In the genomic region with DNA sequence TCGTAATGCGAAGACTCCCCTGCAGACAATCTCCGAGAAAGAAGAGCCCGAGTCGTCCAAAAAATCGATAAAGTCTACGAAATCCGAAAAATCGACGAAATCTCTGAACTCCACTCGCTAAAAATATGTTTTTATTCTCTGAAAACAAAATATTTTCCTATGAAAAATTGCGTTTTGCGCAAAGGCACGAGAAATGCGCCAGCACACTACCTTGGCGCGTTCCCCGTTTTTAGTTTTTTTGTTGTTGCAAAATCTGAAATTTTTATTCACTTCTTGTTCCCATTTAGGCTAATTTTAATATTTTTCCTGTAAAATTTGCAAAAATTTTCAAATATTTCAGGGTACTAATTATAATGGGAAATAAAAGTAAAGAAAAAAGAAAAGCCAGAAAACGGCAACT, we compare ENCODE assay signal across 3 worm cellular contexts.
TF ChIP-seq lines count a peak whose summit lies in the region.

F55F10.1 (plus strand) TSS at position 341 of the 400 bp plus-strand sequence.

TF ChIP-seq in whole organism, L1 larva, 84 proteins besides CTCF, POLR2A, EP300 and RAD21 (continued from another document and continues in another):
- TF ChIP-seq F16B12.6 (tag; optimal IDR thresholded peaks at IDR 0.05; lab: Kevin White, UChicago) (peak; percentile 47), nhr-84 (tag; optimal IDR thresholded peaks at IDR 0.05; lab: Kevin White, UChicago) (no peak), nhr-19 (GFP tag; conservative IDR thresholded peaks at IDR 0.05; lab: Robert Waterston, UW) (peak; percentile 65), ets-5 (GFP tag; IDR thresholded peaks at IDR 0.05; lab: Robert Waterston, UW) (no peak), lin-14 (GFP tag; optimal IDR thresholded peaks at IDR 0.05; lab: Kevin White, UChicago) (no peak), hlh-17 (GFP tag; optimal IDR thresholded peaks at IDR 0.05; lab: Kevin White, UChicago; ENCODE audit: borderline replicate concordance) (no peak), grh-1 (GFP tag; IDR thresholded peaks at IDR 0.05; lab: Robert Waterston, UW) (peak; percentile 49), C04F5.9 (tag; optimal IDR thresholded peaks at IDR 0.05; lab: Kevin White, UChicago) (peak; percentile 20), sptf-1 (tag; optimal IDR thresholded peaks at IDR 0.05; lab: Kevin White, UChicago) (no peak), irx-1 (tag; optimal IDR thresholded peaks at IDR 0.05; lab: Kevin White, UChicago) (peak; percentile 53), mef-2 (tag; optimal IDR thresholded peaks at IDR 0.05; lab: Kevin White, UChicago) (no peak), zag-1 (tag; optimal IDR thresholded peaks at IDR 0.05; lab: Kevin White, UChicago) (peak; percentile 27), hpl-2 (GFP tag; optimal IDR thresholded peaks at IDR 0.05; lab: Kevin White, UChicago) (no peak), unc-62 (GFP tag; optimal IDR thresholded peaks at IDR 0.05; lab: Kevin White, UChicago) (no peak), nhr-85 (tag; lab: Kevin White, UChicago) (peak; percentile 84), unc-30 (tag; optimal IDR thresholded peaks at IDR 0.05; lab: Kevin White, UChicago) (no peak), ceh-90 (tag; optimal IDR thresholded peaks at IDR 0.05; lab: Kevin White, UChicago) (peak; percentile 29), nhr-12 (tag; optimal IDR thresholded peaks at IDR 0.05; lab: Kevin White, UChicago) (no peak), dpl-1 (GFP tag; optimal IDR thresholded peaks at IDR 0.05; lab: Kevin White, UChicago) (peak; percentile 76 to 84 (median 83)), swsn-7 (tag; optimal IDR thresholded peaks at IDR 0.05; lab: Kevin White, UChicago) (peak; percentile 80), nhr-71 (tag; optimal IDR thresholded peaks at IDR 0.05; lab: Kevin White, UChicago) (peak; percentile 87), ceh-63 (GFP tag; optimal IDR thresholded peaks at IDR 0.05; lab: Kevin White, UChicago) (no peak), fos-1 (tag; optimal IDR thresholded peaks at IDR 0.05; lab: Kevin White, UChicago) (no peak), rnt-1 (tag; optimal IDR thresholded peaks at IDR 0.05; lab: Kevin White, UChicago) (peak; percentile 81), lsy-2 (tag; optimal IDR thresholded peaks at IDR 0.05; lab: Kevin White, UChicago) (peak; percentile 85 to 86), pqm-1 (tag; optimal IDR thresholded peaks at IDR 0.05; lab: Kevin White, UChicago) (no peak), tlp-1 (tag; optimal IDR thresholded peaks at IDR 0.05; lab: Kevin White, UChicago) (no peak), egl-13 (tag; optimal IDR thresholded peaks at IDR 0.05; lab: Kevin White, UChicago) (peak; percentile 17), efl-1 (optimal IDR thresholded peaks at IDR 0.05; lab: Kevin White, UChicago) (peak; percentile 77 to 87), efl-1 (GFP tag; optimal IDR thresholded peaks at IDR 0.05 in 1 of 2; lab: Kevin White, UChicago) (peak; percentile 85 to 98), unc-98 (GFP tag; IDR thresholded peaks at IDR 0.05; lab: Robert Waterston, UW) (no peak), elt-3 (tag; optimal IDR thresholded peaks at IDR 0.05; lab: Kevin White, UChicago) (peak in 2 of 6 experiments; percentile 8 to 57), dsc-1 (tag; optimal IDR thresholded peaks at IDR 0.05; lab: Kevin White, UChicago) (no peak), C16A3.4 (tag; optimal IDR thresholded peaks at IDR 0.05; lab: Kevin White, UChicago) (peak; percentile 48), ztf-4 (tag; optimal IDR thresholded peaks at IDR 0.05; lab: Kevin White, UChicago) (no peak), sox-4 (tag; optimal IDR thresholded peaks at IDR 0.05; lab: Kevin White, UChicago) (peak; percentile 59), fkh-8 (tag; optimal IDR thresholded peaks at IDR 0.05; lab: Kevin White, UChicago) (peak; percentile 27), egl-27 (tag; optimal IDR thresholded peaks at IDR 0.05; lab: Kevin White, UChicago) (no peak), ceh-82 (tag; optimal IDR thresholded peaks at IDR 0.05; lab: Kevin White, UChicago) (peak; percentile 50 to 78 (median 72)), mep-1 (tag; optimal IDR thresholded peaks at IDR 0.05; lab: Kevin White, UChicago) (peak; percentile 92), nhr-90 (tag; optimal IDR thresholded peaks at IDR 0.05; lab: Kevin White, UChicago; ENCODE audit: poor library complexity) (peak; percentile 61), vab-15 (tag; optimal IDR thresholded peaks at IDR 0.05; lab: Kevin White, UChicago) (no peak), nhr-76 (tag; optimal IDR thresholded peaks at IDR 0.05; lab: Kevin White, UChicago) (no peak)

TF ChIP-seq in whole organism, L2 larva, 48 proteins besides CTCF, POLR2A, EP300 and RAD21 (continued from another document):
- TF ChIP-seq gmeb-1 (tag; optimal IDR thresholded peaks at IDR 0.05; lab: Kevin White, UChicago) = peak; percentile 88
- TF ChIP-seq zag-1 (tag; optimal IDR thresholded peaks at IDR 0.05; lab: Kevin White, UChicago) = no peak
- TF ChIP-seq lsy-2 (tag; optimal IDR thresholded peaks at IDR 0.05; lab: Kevin White, UChicago) = peak; percentile 83 to 88
- TF ChIP-seq nhr-129 (tag; optimal IDR thresholded peaks at IDR 0.05; lab: Kevin White, UChicago) = peak; percentile 29
- TF ChIP-seq ZK546.5 (tag; optimal IDR thresholded peaks at IDR 0.05; lab: Kevin White, UChicago) = no peak
- TF ChIP-seq nhr-23 (tag; optimal IDR thresholded peaks at IDR 0.05; lab: Kevin White, UChicago) = no peak
- peak; percentile 9 for TF ChIP-seq nhr-21 (tag; optimal IDR thresholded peaks at IDR 0.05; lab: Kevin White, UChicago)
- TF ChIP-seq crh-2 (tag; optimal IDR thresholded peaks at IDR 0.05; lab: Kevin White, UChicago) = peak; percentile 52
- peak; percentile 52 for TF ChIP-seq nhr-25 (tag; optimal IDR thresholded peaks at IDR 0.05; lab: Kevin White, UChicago)
- no peak for TF ChIP-seq peb-1 (tag; optimal IDR thresholded peaks at IDR 0.05; lab: Kevin White, UChicago)
- no peak for TF ChIP-seq sem-4 (tag; optimal IDR thresholded peaks at IDR 0.05; lab: Kevin White, UChicago)
- no peak for TF ChIP-seq ceh-82 (tag; optimal IDR thresholded peaks at IDR 0.05; lab: Kevin White, UChicago)
- no peak for TF ChIP-seq nhr-237 (tag; optimal IDR thresholded peaks at IDR 0.05; lab: Kevin White, UChicago)
- TF ChIP-seq sma-3 (GFP tag; optimal IDR thresholded peaks at IDR 0.05; lab: Kevin White, UChicago) = peak; percentile 48
- no peak for TF ChIP-seq nhr-11 (tag; optimal IDR thresholded peaks at IDR 0.05; lab: Kevin White, UChicago)
- TF ChIP-seq Y55F3AM.14 (GFP tag; optimal IDR thresholded peaks at IDR 0.05; lab: Kevin White, UChicago) = no peak
- no peak for TF ChIP-seq ama-1 (optimal IDR thresholded peaks at IDR 0.05; lab: Kevin White, UChicago)
- TF ChIP-seq lin-13 (GFP tag; optimal IDR thresholded peaks at IDR 0.05; lab: Kevin White, UChicago) = no peak
- TF ChIP-seq F13H6.1 (tag; optimal IDR thresholded peaks at IDR 0.05; lab: Kevin White, UChicago) = peak; percentile 36
- TF ChIP-seq mbf-1 (tag; optimal IDR thresholded peaks at IDR 0.05; lab: Kevin White, UChicago) = no peak
- TF ChIP-seq snpc-4 (tag; optimal IDR thresholded peaks at IDR 0.05; lab: Kevin White, UChicago) = no peak
- no peak for TF ChIP-seq elt-3 (tag; optimal IDR thresholded peaks at IDR 0.05; lab: Kevin White, UChicago)
- peak; percentile 53 for TF ChIP-seq unc-55 (GFP tag; optimal IDR thresholded peaks at IDR 0.05; lab: Kevin White, UChicago)
- TF ChIP-seq lin-11 (tag; optimal IDR thresholded peaks at IDR 0.05; lab: Kevin White, UChicago) = no peak
- no peak for TF ChIP-seq lin-39 (tag; optimal IDR thresholded peaks at IDR 0.05; lab: Kevin White, UChicago)
- no peak for TF ChIP-seq ztf-1 (GFP tag; conservative IDR thresholded peaks at IDR 0.05; lab: Robert Waterston, UW)
- no peak for TF ChIP-seq alr-1 (tag; optimal IDR thresholded peaks at IDR 0.05; lab: Kevin White, UChicago)
- TF ChIP-seq ceh-16 (tag; optimal IDR thresholded peaks at IDR 0.05; lab: Kevin White, UChicago) = no peak
- TF ChIP-seq nhr-77 (tag; optimal IDR thresholded peaks at IDR 0.05; lab: Kevin White, UChicago) = no peak
- TF ChIP-seq nhr-12 (tag; optimal IDR thresholded peaks at IDR 0.05; lab: Kevin White, UChicago) = no peak
- TF ChIP-seq unc-62 (GFP tag; optimal IDR thresholded peaks at IDR 0.05; lab: Kevin White, UChicago) = no peak
- TF ChIP-seq nhr-6 (tag; optimal IDR thresholded peaks at IDR 0.05; lab: Kevin White, UChicago) = no peak
- TF ChIP-seq unc-39 (tag; optimal IDR thresholded peaks at IDR 0.05; lab: Kevin White, UChicago) = no peak
- TF ChIP-seq egl-27 (tag; optimal IDR thresholded peaks at IDR 0.05; lab: Kevin White, UChicago) = peak; percentile 15
- peak; percentile 9 for TF ChIP-seq mab-5 (tag; optimal IDR thresholded peaks at IDR 0.05; lab: Kevin White, UChicago)
- TF ChIP-seq fos-1 (tag; optimal IDR thresholded peaks at IDR 0.05; lab: Kevin White, UChicago) = peak; percentile 27
- no peak for TF ChIP-seq sma-9 (GFP tag; optimal IDR thresholded peaks at IDR 0.05; lab: Kevin White, UChicago)
- TF ChIP-seq sma-9 (tag; optimal IDR thresholded peaks at IDR 0.05; lab: Kevin White, UChicago) = no peak
TF ChIP-seq in whole organism, L2 larva: peak in this region for 13.

TF ChIP-seq in whole organism, L4 larva, 104 proteins besides CTCF, POLR2A, EP300 and RAD21 (continued from another document):
- TF ChIP-seq lir-3 (tag; optimal IDR thresholded peaks at IDR 0.05; lab: Kevin White, UChicago) (no peak), T20F7.1 (GFP tag; optimal IDR thresholded peaks at IDR 0.05; lab: Kevin White, UChicago) (no peak), skn-1 (tag; optimal IDR thresholded peaks at IDR 0.05; lab: Kevin White, UChicago) (no peak), nhr-102 (tag; optimal IDR thresholded peaks at IDR 0.05; lab: Kevin White, UChicago) (peak; percentile 44), Y48G9A.11 (GFP tag; IDR thresholded peaks at IDR 0.05; lab: Robert Waterston, UW) (no peak), aha-1 (tag; lab: Kevin White, UChicago) (peak; percentile 47), hif-1 (tag; optimal IDR thresholded peaks at IDR 0.05; lab: Kevin White, UChicago) (peak in 1 of 2 experiments; percentile 24), lin-38 (GFP tag; IDR thresholded peaks at IDR 0.05; lab: Robert Waterston, UW) (peak; percentile 87), dpl-1 (GFP tag; optimal IDR thresholded peaks at IDR 0.05; lab: Kevin White, UChicago) (peak; percentile 79), zfp-3 (GFP tag; conservative IDR thresholded peaks at IDR 0.05; lab: Robert Waterston, UW) (no peak), aly-2 (tag; optimal IDR thresholded peaks at IDR 0.05; lab: Kevin White, UChicago) (no peak), mdt-29 (GFP tag; IDR thresholded peaks at IDR 0.05; lab: Robert Waterston, UW) (no peak), pqm-1 (tag; optimal IDR thresholded peaks at IDR 0.05; lab: Kevin White, UChicago) (no peak), ceh-28 (tag; optimal IDR thresholded peaks at IDR 0.05; lab: Kevin White, UChicago) (peak; percentile 22), lin-1 (GFP tag; IDR thresholded peaks at IDR 0.05; lab: Robert Waterston, UW) (no peak), mxl-2 (GFP tag; conservative IDR thresholded peaks at IDR 0.05; lab: Robert Waterston, UW) (no peak), duxl-1 (tag; optimal IDR thresholded peaks at IDR 0.05; lab: Kevin White, UChicago; ENCODE audit: poor library complexity) (no peak), Y105C5A.15 (GFP tag; IDR thresholded peaks at IDR 0.05; lab: Robert Waterston, UW) (no peak), T26A8.4 (GFP tag; IDR thresholded peaks at IDR 0.05; lab: Robert Waterston, UW) (peak; percentile 59; the same call in 1 of the 2 replicates), ceh-20 (GFP tag; IDR thresholded peaks at IDR 0.05; lab: Robert Waterston, UW) (no peak), dmd-6 (GFP tag; IDR thresholded peaks at IDR 0.05; lab: Robert Waterston, UW) (peak; percentile 50), mdl-1 (tag; optimal IDR thresholded peaks at IDR 0.05; lab: Kevin White, UChicago) (no peak), ctbp-1 (GFP tag; IDR thresholded peaks at IDR 0.05; lab: Robert Waterston, UW) (no peak), ZK546.5 (tag; optimal IDR thresholded peaks at IDR 0.05; lab: Kevin White, UChicago) (no peak), nhr-42 (GFP tag; IDR thresholded peaks at IDR 0.05; lab: Robert Waterston, UW) (no peak), hlh-30 (tag; optimal IDR thresholded peaks at IDR 0.05; lab: Kevin White, UChicago; ENCODE audit: insufficient read depth) (no peak), mep-1 (tag; optimal IDR thresholded peaks at IDR 0.05; lab: Kevin White, UChicago) (no peak), nhr-77 (tag; optimal IDR thresholded peaks at IDR 0.05; lab: Kevin White, UChicago) (peak; percentile 24), spr-3 (GFP tag; optimal IDR thresholded peaks at IDR 0.05; lab: Kevin White, UChicago) (no peak), ztf-7 (tag; optimal IDR thresholded peaks at IDR 0.05; lab: Kevin White, UChicago) (no peak), Y75B8A.6 (GFP tag; IDR thresholded peaks at IDR 0.05; lab: Robert Waterston, UW) (no peak), unc-39 (tag; optimal IDR thresholded peaks at IDR 0.05; lab: Kevin White, UChicago) (no peak), mes-2 (tag; optimal IDR thresholded peaks at IDR 0.05; lab: Kevin White, UChicago; ENCODE audit: poor library complexity, severe bottlenecking) (peak; percentile 82), hmg-1.1 (GFP tag; IDR thresholded peaks at IDR 0.05; lab: Robert Waterston, UW) (0 out of 2 replicates have a peak, but pooled peaks have one; percentile 23), lsy-2 (tag; optimal IDR thresholded peaks at IDR 0.05; lab: Kevin White, UChicago) (peak in 1 of 2 experiments; percentile 84), rbr-2 (tag; optimal IDR thresholded peaks at IDR 0.05; lab: Kevin White, UChicago) (peak; percentile 39), nhr-10 (tag; optimal IDR thresholded peaks at IDR 0.05; lab: Kevin White, UChicago) (no peak)
